Worm (Caenorhabditis elegans): ENCODE measurements around the gene gsr-1.

Gene gsr-1

DNA sequence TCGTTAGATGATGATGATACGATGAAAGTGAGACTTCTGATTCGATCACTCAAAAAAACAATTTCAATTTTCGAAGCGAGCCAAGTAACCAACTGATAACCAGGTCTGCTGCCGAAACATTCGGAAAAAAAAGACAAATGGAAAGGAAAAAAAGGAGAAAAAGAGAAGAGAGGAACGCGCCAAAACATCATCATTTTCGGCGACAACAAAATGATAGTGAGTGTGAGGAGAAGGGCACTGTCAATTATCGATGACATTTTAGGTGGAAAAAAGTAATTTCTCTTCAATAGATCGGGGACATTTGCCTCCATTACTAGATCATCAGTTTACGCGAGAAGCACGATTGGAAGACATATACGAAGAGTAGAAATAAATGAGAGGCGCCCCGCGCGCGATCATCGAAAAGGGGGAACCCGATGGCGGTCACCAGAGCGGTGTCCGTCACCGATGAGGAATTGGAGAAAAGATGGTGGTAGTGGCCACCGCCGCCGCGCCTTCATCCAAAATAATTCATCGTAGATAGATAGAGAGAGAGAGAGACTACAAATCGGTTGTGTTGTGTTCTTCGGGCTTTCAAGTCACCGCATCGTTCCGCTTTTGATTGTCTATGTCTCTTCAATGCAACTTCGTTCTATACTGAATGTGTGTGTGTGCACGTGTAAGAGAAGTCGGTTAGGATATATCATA is 29.4 kb upstream of the gsr-1 start:
- no peak for TF ChIP-seq nhr-76 (tag; optimal IDR thresholded peaks at IDR 0.05)
- TF ChIP-seq skn-1 (tag; optimal IDR thresholded peaks at IDR 0.05) = no peak
- no peak for TF ChIP-seq unc-130 (tag; optimal IDR thresholded peaks at IDR 0.05)
- TF ChIP-seq swsn-7 (tag; optimal IDR thresholded peaks at IDR 0.05) = no peak
- no peak for TF ChIP-seq fkh-8 (tag; optimal IDR thresholded peaks at IDR 0.05)
- no peak for TF ChIP-seq xbp-1 (tag; optimal IDR thresholded peaks at IDR 0.05)
- no peak for TF ChIP-seq Y116A8C.19 (tag; optimal IDR thresholded peaks at IDR 0.05; ENCODE audit: borderline replicate concordance)
- TF ChIP-seq lin-39 (tag; optimal IDR thresholded peaks at IDR 0.05) = no peak
- peak; percentile 58 for TF ChIP-seq nhr-85 (tag)
- TF ChIP-seq fkh-4 (tag; optimal IDR thresholded peaks at IDR 0.05; ENCODE audit: borderline replicate concordance) = no peak
- peak; percentile 51 for TF ChIP-seq blmp-1 (tag; optimal IDR thresholded peaks at IDR 0.05)
- no peak for TF ChIP-seq lin-15B (tag; optimal IDR thresholded peaks at IDR 0.05)
- TF ChIP-seq ces-1 (GFP tag; optimal IDR thresholded peaks at IDR 0.05) = no peak
- TF ChIP-seq nhr-20 (tag; optimal IDR thresholded peaks at IDR 0.05) = no peak
- TF ChIP-seq isw-1 (GFP tag; IDR thresholded peaks at IDR 0.05) = no peak
- no peak for TF ChIP-seq pag-3 (tag; optimal IDR thresholded peaks at IDR 0.05; ENCODE audit: borderline replicate concordance, insufficient read depth)
- TF ChIP-seq rnt-1 (tag; optimal IDR thresholded peaks at IDR 0.05) = no peak
- TF ChIP-seq mab-9 (GFP tag; IDR thresholded peaks at IDR 0.05) = no peak
- peak; percentile 25 for TF ChIP-seq lin-14 (GFP tag; optimal IDR thresholded peaks at IDR 0.05)
- TF ChIP-seq efl-1 (optimal IDR thresholded peaks at IDR 0.05) = no peak
- peak in 1 of 2 experiments; percentile 27 for TF ChIP-seq efl-1 (GFP tag; optimal IDR thresholded peaks at IDR 0.05 in 1 of 2)
- peak; percentile 3 for TF ChIP-seq snu-23 (GFP tag; optimal IDR thresholded peaks at IDR 0.05)
- no peak for TF ChIP-seq zag-1 (tag; optimal IDR thresholded peaks at IDR 0.05)
- TF ChIP-seq lsy-2 (tag; optimal IDR thresholded peaks at IDR 0.05) = no peak
- no peak for TF ChIP-seq vab-15 (tag; optimal IDR thresholded peaks at IDR 0.05)

DNA sequence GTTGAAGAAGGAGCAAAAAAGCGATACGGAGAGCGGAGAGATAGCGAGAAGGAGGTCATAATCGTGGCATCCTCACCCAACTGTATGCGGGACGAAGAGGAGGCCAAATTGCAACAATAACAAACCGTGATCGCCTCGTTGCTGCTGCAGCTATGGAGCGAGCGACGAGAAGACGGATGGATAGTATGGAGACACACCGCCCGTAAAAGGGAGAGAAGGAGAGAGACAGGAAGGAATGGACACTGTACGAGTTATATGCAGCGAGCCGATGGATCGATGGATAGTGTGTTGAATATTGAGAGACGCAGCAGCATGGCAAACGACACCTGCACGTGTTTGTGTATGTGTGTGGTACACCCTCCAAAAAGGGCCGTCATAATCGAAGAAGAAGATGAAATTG is 26.9 kb upstream of the gsr-1 start:
- peak; percentile 30 for TF ChIP-seq snu-23 (GFP tag; optimal IDR thresholded peaks at IDR 0.05)
- peak; percentile 6 for TF ChIP-seq nhr-71 (tag; optimal IDR thresholded peaks at IDR 0.05)
- TF ChIP-seq alr-1 (tag; optimal IDR thresholded peaks at IDR 0.05; ENCODE audit: borderline replicate concordance) = no peak
- TF ChIP-seq mab-9 (GFP tag; IDR thresholded peaks at IDR 0.05) = no peak
- TF ChIP-seq unc-130 (tag; optimal IDR thresholded peaks at IDR 0.05) = no peak
- TF ChIP-seq ztf-11 (tag; optimal IDR thresholded peaks at IDR 0.05) = no peak
- peak; percentile 43 for TF ChIP-seq lin-14 (GFP tag; optimal IDR thresholded peaks at IDR 0.05)
- no peak for TF ChIP-seq pqm-1 (tag; optimal IDR thresholded peaks at IDR 0.05)
- peak; percentile 48 for TF ChIP-seq mep-1 (tag; optimal IDR thresholded peaks at IDR 0.05)
- no peak for TF ChIP-seq nhr-77 (tag; optimal IDR thresholded peaks at IDR 0.05)
- TF ChIP-seq blmp-1 (tag; optimal IDR thresholded peaks at IDR 0.05) = peak; percentile 38

ce11 chrIII:3627042-3627441 is 23.7 kb upstream of the gsr-1 start, which contains the start of gene sel-8:
TSS of gene sel-8 (minus strand) at chrIII:3627142.
- no peak for TF ChIP-seq fkh-4 (tag; optimal IDR thresholded peaks at IDR 0.05; ENCODE audit: borderline replicate concordance)
- no peak for TF ChIP-seq jun-1 (tag; optimal IDR thresholded peaks at IDR 0.05)
- no peak for TF ChIP-seq pag-3 (tag; optimal IDR thresholded peaks at IDR 0.05; ENCODE audit: borderline replicate concordance, insufficient read depth)
- no peak for TF ChIP-seq aly-2 (tag; optimal IDR thresholded peaks at IDR 0.05)
- no peak for TF ChIP-seq efl-1 (optimal IDR thresholded peaks at IDR 0.05)
- no peak for TF ChIP-seq efl-1 (GFP tag; optimal IDR thresholded peaks at IDR 0.05 in 1 of 2)
- TF ChIP-seq nhr-19 (GFP tag; conservative IDR thresholded peaks at IDR 0.05) = no peak
- TF ChIP-seq zip-4 (GFP tag; optimal IDR thresholded peaks at IDR 0.05) = no peak
- no peak for TF ChIP-seq nhr-28 (tag; optimal IDR thresholded peaks at IDR 0.05)
- TF ChIP-seq hpl-2 (GFP tag; optimal IDR thresholded peaks at IDR 0.05) = no peak
- no peak for TF ChIP-seq pqm-1 (tag; optimal IDR thresholded peaks at IDR 0.05)
- TF ChIP-seq lin-13 (GFP tag; optimal IDR thresholded peaks at IDR 0.05) = no peak
- TF ChIP-seq nhr-20 (tag; optimal IDR thresholded peaks at IDR 0.05) = no peak
